Fruit fly (Drosophila melanogaster) whole organism, prepupa: ENCODE data around the gene CG14721.

Experiments used
- Blimp-1 ChIP-seq: fragments of 200-800 bp; sonication (Bioruptor generic); optimal IDR thresholded peaks from 3 replicates; lab custom pipeline; 2017; ENCODE audit warnings: missing biosample characterization, missing genetic modification characterization, mild to moderate bottlenecking, moderate library complexity, missing genetic modification reagents
- CG16779 ChIP-seq: fragments of 200-800 bp; sonication (Bioruptor generic); optimal IDR thresholded peaks from 3 replicates; lab custom pipeline; 2017; ENCODE audit warnings: missing biosample characterization, mild to moderate bottlenecking, missing genetic modification characterization
- CG3032 ChIP-seq: fragments of 200-800 bp; optimal IDR thresholded peaks from 2 replicates; lab custom pipeline; 2019; ENCODE audit warnings: missing biosample characterization, mild to moderate bottlenecking, missing genetic modification characterization, moderate library complexity
- CG4318 ChIP-seq: fragments of 200-800 bp; sonication (Bioruptor generic); optimal IDR thresholded peaks from 3 replicates; lab custom pipeline; 2017; ENCODE audit warnings: missing biosample characterization, mild to moderate bottlenecking, missing genetic modification characterization
- CG6792 ChIP-seq: fragments of 200-800 bp; sonication (Bioruptor generic); optimal IDR thresholded peaks from 3 replicates; lab custom pipeline; 2016; ENCODE audit warnings: missing biosample characterization, missing genetic modification characterization
- CG9139 ChIP-seq: fragments of 200-800 bp; sonication (Bioruptor generic); optimal IDR thresholded peaks from 3 replicates; lab custom pipeline; 2017; ENCODE audit warnings: missing biosample characterization, mild to moderate bottlenecking, missing genetic modification characterization
- Eip93F ChIP-seq: fragments of 200-800 bp; sonication (Bioruptor generic); optimal IDR thresholded peaks from 2 replicates; lab custom pipeline; 2016; ENCODE audit warnings: missing biosample characterization, mild to moderate bottlenecking, missing genetic modification characterization
- OdsH ChIP-seq: fragments of 200-800 bp; sonication (Bioruptor generic); optimal IDR thresholded peaks from 3 replicates; lab custom pipeline; 2016; ENCODE audit warnings: missing biosample characterization, missing genetic modification characterization
- Sox102F ChIP-seq: fragments of 200-800 bp; sonication (Bioruptor generic); optimal IDR thresholded peaks from 2 replicates; lab custom pipeline; 2016; ENCODE audit warnings: missing biosample characterization, mild to moderate bottlenecking, missing genetic modification characterization
- esn ChIP-seq: fragments of 200-800 bp; sonication (Bioruptor generic); optimal IDR thresholded peaks from 2 replicates; lab custom pipeline; 2016; ENCODE audit warnings: missing biosample characterization, mild to moderate bottlenecking, missing genetic modification characterization, moderate library complexity
- fd85E ChIP-seq: fragments of 200-800 bp; sonication (Bioruptor generic); optimal IDR thresholded peaks from 3 replicates; lab custom pipeline; 2016; ENCODE audit warnings: missing biosample characterization, missing genetic modification characterization
- salr ChIP-seq, 2 experiments: fragments of 200-800 bp; sonication (Bioruptor generic); optimal IDR thresholded peaks; 3 replicates each; lab custom pipeline; 2016 to 2018; ENCODE audit warnings: missing biosample characterization in 2 of 2, missing genetic modification characterization in 2 of 2, mild to moderate bottlenecking in 1 of 2

- TF ChIP-seq OdsH (GFP tag; lab: Kevin White, UChicago) (no peak), Eip93F (GFP tag; lab: Kevin White, UChicago) (no peak), Blimp-1 (GFP tag; lab: Kevin White, UChicago) (no peak), CG3032 (tag; lab: Kevin White, UChicago) (no peak), CG6792 (GFP tag; lab: Kevin White, UChicago) (no peak), CG16779 (tag; lab: Kevin White, UChicago) (no peak), Sox102F (GFP tag; lab: Kevin White, UChicago) (no peak), salr (GFP tag; optimal IDR thresholded peaks at IDR 0.05; lab: Kevin White, UChicago) (no peak), CG4318 (GFP tag; lab: Kevin White, UChicago) (no peak), esn (GFP tag; lab: Kevin White, UChicago) (no peak), fd85E (no peak), CG9139 (GFP tag; lab: Kevin White, UChicago) (no peak)
Observed at dm6 chr3R:11778879-11779278, 43.6 kb downstream of the CG14721 start.
